Fruit fly (Drosophila melanogaster) whole organism, pupa: ENCODE measurements around the gene CG8064.

Experiments
- CG14655 ChIP-seq: fragments of 200-800 bp; sonication (Bioruptor generic); optimal IDR thresholded peaks from 3 replicates; lab custom pipeline; 2017; ENCODE audit warnings: mild to moderate bottlenecking, missing biosample characterization, missing genetic modification reagents, missing genetic modification characterization
- Pif1B ChIP-seq: fragments of 200-800 bp; sonication (Bioruptor generic); optimal IDR thresholded peaks from 3 replicates; lab custom pipeline; 2016; ENCODE audit warnings: missing biosample characterization, missing genetic modification characterization

DNA sequence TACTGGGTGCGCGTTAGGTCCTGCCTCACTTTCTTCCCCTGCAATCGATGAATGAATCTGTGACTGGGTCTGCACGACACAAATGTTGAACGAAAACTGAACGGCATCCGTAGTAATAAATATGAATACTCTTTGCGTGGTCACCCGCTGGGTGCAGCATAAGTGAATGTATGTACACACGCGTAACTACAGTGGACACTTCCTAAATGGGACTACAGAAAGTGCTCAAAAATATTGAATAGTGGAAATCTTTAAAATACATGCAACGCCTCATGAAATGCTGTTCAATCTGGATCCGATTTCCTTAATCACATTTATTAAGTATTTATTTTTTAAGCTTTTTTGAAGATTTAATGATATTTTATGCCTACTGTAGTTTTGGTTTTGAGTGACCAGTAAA, 45.4 kb downstream of the CG8064 start, which contains the start of gene naz:
- peak; percentile 5 for TF ChIP-seq CG14655 (GFP tag; lab: Kevin White, UChicago)
- no peak for TF ChIP-seq Pif1B (GFP tag; lab: Kevin White, UChicago)
